Fruit fly (Drosophila melanogaster): ENCODE measurements around the gene CG42507.
A peak's percentile ranks its signal among the peaks of the same experiment; 100 is the strongest.

Gene CG42507

dm6 chr3L:14757464-14758384 lies at the start of gene CG42507:
Gene CG42507, minus strand, starts transcription at chr3L:14757962.
- TF ChIP-seq EcR (GFP tag; optimal IDR thresholded peaks at IDR 0.05) (no peak), usp (GFP tag; optimal IDR thresholded peaks at IDR 0.05) (no peak), Dll (optimal IDR thresholded peaks at IDR 0.05) (peak; percentile 95)

- no peak for TF ChIP-seq CG8478 (optimal IDR thresholded peaks at IDR 0.05)
- no peak for TF ChIP-seq Dll (optimal IDR thresholded peaks at IDR 0.05)
- no peak for TF ChIP-seq psq (optimal IDR thresholded peaks at IDR 0.05)
- no peak for TF ChIP-seq EcR (GFP tag; optimal IDR thresholded peaks at IDR 0.05)
Measured at dm6 chr3L:14804724-14805221, 47.0 kb upstream of the CG42507 start, which contains the start of gene CG17839. Gene CG17839, plus strand, starts transcription at chr3L:14805136.

- TF ChIP-seq pan (optimal IDR thresholded peaks at IDR 0.05) = no peak
- TF ChIP-seq Dll (optimal IDR thresholded peaks at IDR 0.05) = no peak
- TF ChIP-seq EcR (GFP tag; optimal IDR thresholded peaks at IDR 0.05) = no peak
- TF ChIP-seq psq (optimal IDR thresholded peaks at IDR 0.05) = no peak
- no peak for TF ChIP-seq usp (GFP tag; optimal IDR thresholded peaks at IDR 0.05)
- no peak for TF ChIP-seq CG8478 (optimal IDR thresholded peaks at IDR 0.05)
Measured at dm6 chr3L:14803236-14803635, 45.5 kb upstream of the CG42507 start, which contains the start of gene gnu. Gene gnu, minus strand, starts transcription at chr3L:14803360.

- TF ChIP-seq CG8478 (optimal IDR thresholded peaks at IDR 0.05) (no peak), usp (GFP tag; optimal IDR thresholded peaks at IDR 0.05) (no peak), psq (optimal IDR thresholded peaks at IDR 0.05) (no peak), EcR (GFP tag; optimal IDR thresholded peaks at IDR 0.05) (no peak), Dll (optimal IDR thresholded peaks at IDR 0.05) (no peak), pan (optimal IDR thresholded peaks at IDR 0.05) (no peak)
Measured at dm6 chr3L:14801854-14802616, 44.3 kb upstream of the CG42507 start, which contains the start of gene NHP2. Gene NHP2, minus strand, starts transcription at chr3L:14802168.

dm6 chr3L:14790849-14791646 lies 33.3 kb upstream of the CG42507 start:
- TF ChIP-seq usp (GFP tag; optimal IDR thresholded peaks at IDR 0.05) (no peak), CG8478 (optimal IDR thresholded peaks at IDR 0.05) (no peak), Dll (optimal IDR thresholded peaks at IDR 0.05) (no peak), psq (optimal IDR thresholded peaks at IDR 0.05) (no peak), EcR (GFP tag; optimal IDR thresholded peaks at IDR 0.05) (no peak), pan (optimal IDR thresholded peaks at IDR 0.05) (no peak)

- no peak for TF ChIP-seq psq (optimal IDR thresholded peaks at IDR 0.05)
- no peak for TF ChIP-seq pan (optimal IDR thresholded peaks at IDR 0.05)
- no peak for TF ChIP-seq EcR (GFP tag; optimal IDR thresholded peaks at IDR 0.05)
- no peak for TF ChIP-seq CG8478 (optimal IDR thresholded peaks at IDR 0.05)
- TF ChIP-seq usp (GFP tag; optimal IDR thresholded peaks at IDR 0.05) = no peak
- no peak for TF ChIP-seq Dll (optimal IDR thresholded peaks at IDR 0.05)
Measured at dm6 chr3L:14790127-14790589, 32.4 kb upstream of the CG42507 start.

dm6 chr3L:14789676-14790075 lies 31.9 kb upstream of the CG42507 start, which contains the start of gene Helz:
Gene Helz, plus strand, starts transcription at chr3L:14789935.
- TF ChIP-seq CG8478 (optimal IDR thresholded peaks at IDR 0.05) (no peak), EcR (GFP tag; optimal IDR thresholded peaks at IDR 0.05) (no peak), pan (optimal IDR thresholded peaks at IDR 0.05) (no peak), usp (GFP tag; optimal IDR thresholded peaks at IDR 0.05) (no peak), psq (optimal IDR thresholded peaks at IDR 0.05) (no peak), Dll (optimal IDR thresholded peaks at IDR 0.05) (no peak)

dm6 chr3L:14786230-14786850 lies 28.6 kb upstream of the CG42507 start, which contains the start of the genes bmm and Tdrd3:
Gene bmm, minus strand, starts transcription at chr3L:14786412.
Gene Tdrd3, plus strand, starts transcription at chr3L:14786791.
- TF ChIP-seq Dll (optimal IDR thresholded peaks at IDR 0.05) = no peak
- no peak for TF ChIP-seq pan (optimal IDR thresholded peaks at IDR 0.05)
- TF ChIP-seq CG8478 (optimal IDR thresholded peaks at IDR 0.05) = no peak
- TF ChIP-seq psq (optimal IDR thresholded peaks at IDR 0.05) = no peak
- no peak for TF ChIP-seq usp (GFP tag; optimal IDR thresholded peaks at IDR 0.05)
- TF ChIP-seq EcR (GFP tag; optimal IDR thresholded peaks at IDR 0.05) = no peak

dm6 chr3L:14785492-14785916 lies 27.7 kb upstream of the CG42507 start:
- TF ChIP-seq pan (optimal IDR thresholded peaks at IDR 0.05) = no peak
- TF ChIP-seq Dll (optimal IDR thresholded peaks at IDR 0.05) = no peak
- no peak for TF ChIP-seq psq (optimal IDR thresholded peaks at IDR 0.05)
- no peak for TF ChIP-seq CG8478 (optimal IDR thresholded peaks at IDR 0.05)
- TF ChIP-seq EcR (GFP tag; optimal IDR thresholded peaks at IDR 0.05) = peak in 1 of 2 experiments; percentile 88
- TF ChIP-seq usp (GFP tag; optimal IDR thresholded peaks at IDR 0.05) = no peak

- TF ChIP-seq pan (optimal IDR thresholded peaks at IDR 0.05) = no peak
- TF ChIP-seq Dll (optimal IDR thresholded peaks at IDR 0.05) = no peak
- no peak for TF ChIP-seq EcR (GFP tag; optimal IDR thresholded peaks at IDR 0.05)
- no peak for TF ChIP-seq psq (optimal IDR thresholded peaks at IDR 0.05)
- TF ChIP-seq CG8478 (optimal IDR thresholded peaks at IDR 0.05) = no peak
- no peak for TF ChIP-seq usp (GFP tag; optimal IDR thresholded peaks at IDR 0.05)
Measured at dm6 chr3L:14784949-14785408, 27.2 kb upstream of the CG42507 start.

Data from whole organism.